Worm (Caenorhabditis elegans) whole organism, L2 larva: ENCODE measurements around the gene C06G1.1.

ENCODE experiments used
- C34F6.9 ChIP-seq: fragments of 150-350 bp; optimal IDR thresholded peaks from 2 replicates; lab custom pipeline; 2014; ENCODE audit warnings: missing biosample characterization, missing genetic modification characterization
- R02D3.7 ChIP-seq: fragments of 150-350 bp; optimal IDR thresholded peaks from 2 replicates; lab custom pipeline; 2014; ENCODE audit warnings: missing biosample characterization, missing genetic modification characterization
- ZK546.5 ChIP-seq: sonication (generic microtip); optimal IDR thresholded peaks from 2 replicates; lab custom pipeline; 2017; ENCODE audit warnings: missing biosample characterization, missing genetic modification characterization
- aly-2 ChIP-seq: fragments of 150-350 bp; optimal IDR thresholded peaks from 2 replicates; lab custom pipeline; 2014; ENCODE audit warnings: missing biosample characterization, missing genetic modification characterization
- blmp-1 ChIP-seq: sonication (generic microtip); optimal IDR thresholded peaks from 2 replicates; lab custom pipeline; 2017; ENCODE audit warnings: missing genetic modification characterization, mild to moderate bottlenecking, missing compliant biosample characterization, antibody characterized with exemption, moderate library complexity; ENCODE audit not compliant: insufficient read depth
- ceh-16 ChIP-seq: fragments of 150-350 bp; optimal IDR thresholded peaks from 2 replicates; lab custom pipeline; 2014; ENCODE audit warnings: missing biosample characterization, missing genetic modification characterization
- ceh-82 ChIP-seq: fragments of 150-350 bp; optimal IDR thresholded peaks from 2 replicates; lab custom pipeline; 2014; ENCODE audit warnings: missing biosample characterization, missing genetic modification characterization
- crh-2 ChIP-seq: sonication (generic microtip); optimal IDR thresholded peaks from 2 replicates; lab custom pipeline; 2017; ENCODE audit warnings: missing biosample characterization, missing genetic modification characterization
- dmd-4 ChIP-seq: sonication (generic microtip); optimal IDR thresholded peaks from 2 replicates; lab custom pipeline; 2017; ENCODE audit warnings: missing biosample characterization, missing genetic modification characterization
- egl-27 ChIP-seq: sonication (generic microtip); optimal IDR thresholded peaks from 3 replicates; lab custom pipeline; 2017; ENCODE audit warnings: missing biosample characterization, missing genetic modification reagents, missing genetic modification characterization
- fos-1 ChIP-seq: fragments of 150-350 bp; optimal IDR thresholded peaks from 2 replicates; lab custom pipeline; 2014; ENCODE audit warnings: missing biosample characterization, missing genetic modification characterization
- gmeb-1 ChIP-seq: fragments of 150-350 bp; optimal IDR thresholded peaks from 2 replicates; lab custom pipeline; 2014; ENCODE audit warnings: missing biosample characterization, missing genetic modification characterization
- lin-11 ChIP-seq: fragments of 150-350 bp; sonication (generic microtip); optimal IDR thresholded peaks from 2 replicates; lab custom pipeline; 2014; ENCODE audit warnings: missing biosample characterization, missing genetic modification characterization, inconsistent platforms, mixed read lengths
- lin-39 ChIP-seq: fragments of 150-350 bp; optimal IDR thresholded peaks from 2 replicates; lab custom pipeline; 2014; ENCODE audit warnings: missing biosample characterization, missing genetic modification reagents, missing genetic modification characterization
- mab-5 ChIP-seq: fragments of 150-350 bp; optimal IDR thresholded peaks from 2 replicates; lab custom pipeline; 2014; ENCODE audit warnings: missing biosample characterization, missing genetic modification characterization
- mbf-1 ChIP-seq: sonication (generic microtip); optimal IDR thresholded peaks from 2 replicates; lab custom pipeline; 2017; ENCODE audit warnings: missing biosample characterization, missing genetic modification characterization
- mdl-1 ChIP-seq, 2 experiments: fragments of 150-350 bp in 1 of 2; sonication (generic microtip) in 1 of 2; optimal IDR thresholded peaks; 2 replicates each; lab custom pipeline; 2017; ENCODE audit warnings: missing biosample characterization in 2 of 2, missing genetic modification characterization in 2 of 2
- nhr-10 ChIP-seq: sonication (generic microtip); optimal IDR thresholded peaks from 2 replicates; lab custom pipeline; 2017; ENCODE audit warnings: missing biosample characterization, missing genetic modification characterization
- nhr-11 ChIP-seq: fragments of 150-350 bp; optimal IDR thresholded peaks from 2 replicates; lab custom pipeline; 2014; ENCODE audit warnings: missing biosample characterization, missing genetic modification characterization
- nhr-12 ChIP-seq: fragments of 150-350 bp; optimal IDR thresholded peaks from 2 replicates; lab custom pipeline; 2014; ENCODE audit warnings: missing biosample characterization, missing genetic modification characterization
- nhr-21 ChIP-seq: fragments of 150-350 bp; optimal IDR thresholded peaks from 2 replicates; lab custom pipeline; 2014; ENCODE audit warnings: missing biosample characterization, missing genetic modification characterization
- nhr-23 ChIP-seq: fragments of 150-350 bp; optimal IDR thresholded peaks from 2 replicates; lab custom pipeline; 2014; ENCODE audit warnings: missing biosample characterization, missing genetic modification reagents, missing genetic modification characterization
- nhr-237 ChIP-seq: fragments of 150-350 bp; optimal IDR thresholded peaks from 2 replicates; lab custom pipeline; 2014; ENCODE audit warnings: missing biosample characterization, missing genetic modification characterization
- nhr-6 ChIP-seq: fragments of 150-350 bp; optimal IDR thresholded peaks from 2 replicates; lab custom pipeline; 2014; ENCODE audit warnings: missing biosample characterization, missing genetic modification characterization
- nhr-77 ChIP-seq: fragments of 150-350 bp; optimal IDR thresholded peaks from 2 replicates; lab custom pipeline; 2014; ENCODE audit warnings: missing biosample characterization, missing genetic modification characterization
- peb-1 ChIP-seq: fragments of 150-350 bp; optimal IDR thresholded peaks from 2 replicates; lab custom pipeline; 2014; ENCODE audit warnings: missing biosample characterization, missing genetic modification characterization
- sem-4 ChIP-seq: fragments of 150-350 bp; optimal IDR thresholded peaks from 2 replicates; lab custom pipeline; 2014; ENCODE audit warnings: missing biosample characterization, missing genetic modification reagents, missing genetic modification characterization
- sma-3 ChIP-seq: sonication (generic microtip); optimal IDR thresholded peaks from 2 replicates; lab custom pipeline; 2016; ENCODE audit warnings: missing genetic modification reagents, missing genetic modification characterization, missing compliant biosample characterization
- sma-9 ChIP-seq, 2 experiments: fragments of 150-350 bp in 1 of 2; sonication (generic microtip) in 1 of 2; optimal IDR thresholded peaks; 2 replicates each; lab custom pipeline; 2014 to 2016; ENCODE audit warnings: missing genetic modification characterization in 2 of 2, mild to moderate bottlenecking in 1 of 2, missing biosample characterization in 1 of 2, missing compliant biosample characterization in 1 of 2, missing genetic modification reagents in 1 of 2, moderate library complexity in 1 of 2
- snpc-4 ChIP-seq: fragments of 150-350 bp; optimal IDR thresholded peaks from 2 replicates; lab custom pipeline; 2014; ENCODE audit warnings: missing biosample characterization, missing genetic modification characterization
- unc-39 ChIP-seq: fragments of 150-350 bp; optimal IDR thresholded peaks from 2 replicates; lab custom pipeline; 2014; ENCODE audit warnings: missing biosample characterization, missing genetic modification characterization
- unc-62 ChIP-seq: fragments of 150-350 bp; optimal IDR thresholded peaks from 2 replicates; lab custom pipeline; 2014; ENCODE audit warnings: missing biosample characterization, missing genetic modification reagents, missing genetic modification characterization
- ztf-1 ChIP-seq: fragments of 200-800 bp; sonication (Bioruptor generic); conservative IDR thresholded peaks from 2 replicates; pipeline ENCODE4 v1.3.6; 2022; ENCODE audit warnings: missing genetic modification characterization, missing compliant biosample characterization
- ztf-11 ChIP-seq: sonication (generic microtip); optimal IDR thresholded peaks from 2 replicates; lab custom pipeline; 2017; ENCODE audit warnings: missing biosample characterization, missing genetic modification characterization
- ztf-4 ChIP-seq: fragments of 150-350 bp; optimal IDR thresholded peaks from 2 replicates; lab custom pipeline; 2014; ENCODE audit warnings: missing biosample characterization, missing genetic modification characterization

Gene C06G1.1

ce11 chrX:16634708-16635107 lies 1.6 kb downstream of the C06G1.1 start (continued):
- TF ChIP-seq sma-9 (GFP tag; optimal IDR thresholded peaks at IDR 0.05; lab: Kevin White, UChicago) = peak; percentile 78
- no peak for TF ChIP-seq sma-9 (tag; optimal IDR thresholded peaks at IDR 0.05; lab: Kevin White, UChicago)
- no peak for TF ChIP-seq mbf-1 (tag; lab: Kevin White, UChicago)
- TF ChIP-seq nhr-77 (tag; lab: Kevin White, UChicago) = no peak
- peak; percentile 75 for TF ChIP-seq nhr-21
- no peak for TF ChIP-seq ceh-82 (tag; lab: Kevin White, UChicago)
- TF ChIP-seq fos-1 = peak; percentile 82
- peak in 1 of 2 experiments; percentile 61 for TF ChIP-seq mdl-1 (tag; optimal IDR thresholded peaks at IDR 0.05; lab: Kevin White, UChicago)
- no peak for TF ChIP-seq aly-2 (tag; lab: Kevin White, UChicago)
- no peak for TF ChIP-seq ztf-1 (GFP tag; lab: Robert Waterston, UW)
- no peak for TF ChIP-seq peb-1 (tag; lab: Kevin White, UChicago)
- TF ChIP-seq sem-4 (tag; lab: Kevin White, UChicago) = peak; percentile 7
- TF ChIP-seq gmeb-1 (tag; lab: Kevin White, UChicago) = peak; percentile 68
- peak; percentile 13 for TF ChIP-seq blmp-1
- no peak for TF ChIP-seq ZK546.5 (tag; lab: Kevin White, UChicago)
- peak; percentile 30 for TF ChIP-seq ztf-4 (tag; lab: Kevin White, UChicago)
- peak; percentile 91 for TF ChIP-seq crh-2 (tag; lab: Kevin White, UChicago)
- no peak for TF ChIP-seq ztf-11 (tag; lab: Kevin White, UChicago)
- no peak for TF ChIP-seq lin-39 (tag; lab: Kevin White, UChicago)
- TF ChIP-seq C34F6.9 (tag; lab: Kevin White, UChicago) = peak; percentile 76
- no peak for TF ChIP-seq ceh-16 (tag; lab: Kevin White, UChicago)

- no peak for TF ChIP-seq nhr-10 (tag; lab: Kevin White, UChicago)
- TF ChIP-seq mab-5 = no peak
- no peak for TF ChIP-seq peb-1 (tag; lab: Kevin White, UChicago)
- no peak for TF ChIP-seq aly-2 (tag; lab: Kevin White, UChicago)
- no peak for TF ChIP-seq lin-11 (tag; lab: Kevin White, UChicago)
- TF ChIP-seq fos-1 = no peak
- TF ChIP-seq nhr-12 (tag; lab: Kevin White, UChicago) = no peak
- no peak for TF ChIP-seq nhr-77 (tag; lab: Kevin White, UChicago)
- TF ChIP-seq snpc-4 (tag; lab: Kevin White, UChicago) = no peak
- no peak for TF ChIP-seq nhr-237
- TF ChIP-seq sma-3 (GFP tag; lab: Kevin White, UChicago) = no peak
- no peak for TF ChIP-seq nhr-11 (tag; lab: Kevin White, UChicago)
- no peak for TF ChIP-seq unc-39 (tag; lab: Kevin White, UChicago)
- no peak for TF ChIP-seq egl-27 (tag; lab: Kevin White, UChicago)
- no peak for TF ChIP-seq nhr-6 (tag; lab: Kevin White, UChicago)
- no peak for TF ChIP-seq ceh-82 (tag; lab: Kevin White, UChicago)
- no peak for TF ChIP-seq crh-2 (tag; lab: Kevin White, UChicago)
- no peak for TF ChIP-seq unc-62
Observed at ce11 chrX:16641678-16642077, 8.5 kb downstream of the C06G1.1 start.

DNA sequence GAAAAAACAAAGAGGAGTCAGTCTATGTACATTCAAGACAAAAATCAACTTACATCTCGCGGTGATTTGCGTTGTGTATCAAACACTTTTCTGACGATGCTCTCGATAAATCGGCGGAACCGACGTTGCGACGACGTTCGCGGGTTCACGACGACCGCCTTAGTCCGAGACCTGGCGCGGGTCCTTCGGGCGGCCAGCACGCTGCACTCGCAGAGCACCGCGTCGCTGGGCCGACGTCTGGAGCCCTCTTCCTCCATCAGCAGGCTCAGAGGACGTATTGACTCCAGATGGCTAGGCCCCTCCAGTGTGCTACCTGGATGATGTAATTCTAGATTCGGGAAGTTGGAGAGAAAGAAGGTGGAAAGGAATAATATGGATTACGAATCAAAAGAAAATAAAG lies 10.1 kb downstream of the C06G1.1 start:
- TF ChIP-seq nhr-23 (tag; lab: Kevin White, UChicago) (no peak), nhr-11 (tag; lab: Kevin White, UChicago) (no peak), R02D3.7 (no peak), mbf-1 (tag; lab: Kevin White, UChicago) (no peak)

DNA sequence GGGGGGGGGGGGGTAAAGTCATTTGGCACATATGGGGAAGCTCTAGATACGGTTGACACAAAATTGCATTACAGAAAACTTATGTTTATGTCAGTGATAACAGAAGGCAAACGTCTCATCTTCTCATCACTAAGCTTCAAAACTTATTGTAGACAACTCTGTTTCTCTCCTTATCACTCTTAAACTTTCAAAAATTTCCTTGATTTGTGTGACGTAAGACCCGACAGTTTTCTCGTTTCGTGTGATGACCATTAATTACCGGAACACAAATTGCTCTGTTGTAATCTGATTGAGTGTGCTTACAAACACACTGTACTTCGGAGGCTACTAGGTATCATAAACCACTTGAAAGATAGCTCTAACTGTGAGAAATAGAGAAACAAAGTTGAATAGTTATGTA lies 11.7 kb downstream of the C06G1.1 start:
- TF ChIP-seq fos-1 (peak; percentile 79), C34F6.9 (tag; lab: Kevin White, UChicago) (no peak), sma-9 (GFP tag; optimal IDR thresholded peaks at IDR 0.05; lab: Kevin White, UChicago) (peak; percentile 3), sma-9 (tag; optimal IDR thresholded peaks at IDR 0.05; lab: Kevin White, UChicago) (no peak)

DNA sequence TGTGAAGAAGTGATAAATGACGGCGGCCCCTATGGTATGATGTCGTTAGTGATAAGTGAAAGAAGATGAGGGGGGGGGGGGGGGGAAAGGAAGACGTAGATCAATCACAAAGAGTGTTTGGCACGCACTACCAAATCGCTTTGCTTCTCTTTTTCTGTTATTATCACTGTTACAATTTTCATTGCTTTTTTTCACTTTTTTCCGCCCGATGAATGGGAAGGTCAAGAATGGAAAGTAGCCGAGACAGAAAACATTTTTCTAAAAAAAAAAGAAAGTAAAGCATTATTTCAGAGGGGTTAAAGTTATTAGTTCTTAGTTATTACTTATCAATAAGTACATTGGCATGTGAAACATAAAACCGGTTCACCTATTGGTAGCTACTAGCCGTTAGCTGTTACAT lies 14.1 kb downstream of the C06G1.1 start:
- no peak for TF ChIP-seq nhr-237
- no peak for TF ChIP-seq dmd-4 (tag; lab: Kevin White, UChicago)
- TF ChIP-seq blmp-1 = peak; percentile 97
- no peak for TF ChIP-seq peb-1 (tag; lab: Kevin White, UChicago)
- no peak for TF ChIP-seq ztf-1 (GFP tag; lab: Robert Waterston, UW)
